Worm (Caenorhabditis elegans): ENCODE results near the gene T27E7.3.
A peak's percentile ranks its signal among the peaks of the same experiment; 100 is the strongest.
"Not testable (repeated sequence)": the region's sequence is repeated elsewhere in the genome, so short reads cannot be mapped to it uniquely, and the experiment has no call there.

T27E7.3 gene

DNA sequence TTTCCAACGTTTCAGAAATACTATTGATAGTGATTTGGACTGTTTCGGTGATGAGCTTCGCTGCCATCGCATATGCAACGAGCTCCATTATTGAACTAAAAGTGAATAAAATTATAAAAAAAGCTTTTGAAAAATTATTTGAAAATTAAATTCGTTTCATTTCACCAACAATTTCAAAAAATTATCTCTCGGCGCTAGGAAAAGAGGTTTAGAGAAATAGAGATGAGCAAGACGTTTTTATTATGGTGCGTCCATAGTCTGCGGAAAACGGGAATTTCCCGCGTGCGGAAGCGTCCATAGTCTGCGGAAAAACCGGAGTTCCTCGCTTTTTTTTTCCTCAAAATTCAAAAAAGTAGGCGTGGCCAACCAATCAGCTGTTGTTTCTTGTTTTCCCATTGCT lies 23.1 kb downstream of the T27E7.3 start, which contains the start of gene pals-30:
Gene pals-30 (minus strand): TSS at position 101 of the 400 bp plus-strand sequence.
- TF ChIP-seq Y56A3A.18 (GFP tag; IDR thresholded peaks at IDR 0.05); nhr-80 (tag; optimal IDR thresholded peaks at IDR 0.05); nfya-1 (tag; optimal IDR thresholded peaks at IDR 0.05; ENCODE audit: borderline replicate concordance, insufficient read depth): not testable (repeated sequence)

DNA sequence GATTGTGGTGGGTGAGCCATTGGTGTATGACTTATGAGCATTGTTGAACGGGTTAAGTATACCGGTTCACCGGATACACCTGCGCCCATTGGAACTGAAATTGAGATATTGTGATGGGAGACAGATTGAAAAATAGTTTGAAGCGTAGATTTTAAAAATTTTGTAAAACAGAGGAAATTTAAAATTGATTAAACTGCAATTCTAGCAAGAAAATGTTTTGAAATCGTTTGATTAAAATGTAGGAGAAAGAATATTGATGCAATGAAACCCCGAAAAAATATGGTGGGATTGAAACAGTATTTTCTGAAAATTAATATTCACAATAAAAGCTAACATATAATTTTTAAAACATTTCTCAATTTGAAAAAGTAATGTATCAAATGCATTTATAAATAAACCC lies 26.0 kb downstream of the T27E7.3 start, which contains the start of gene Y57G11B.6:
Gene Y57G11B.6 (minus strand): TSS at position 101 of the 400 bp plus-strand sequence.
- no peak for TF ChIP-seq ztf-28 (GFP tag; IDR thresholded peaks at IDR 0.05)
- no peak for TF ChIP-seq madf-10 (tag; optimal IDR thresholded peaks at IDR 0.05)
- TF ChIP-seq B0336.3 (GFP tag; IDR thresholded peaks at IDR 0.05) = no peak
- no peak for TF ChIP-seq ztf-3 (GFP tag; optimal IDR thresholded peaks at IDR 0.05)
- TF ChIP-seq hmg-20 (GFP tag; IDR thresholded peaks at IDR 0.05) = no peak
- TF ChIP-seq hlh-26 (GFP tag; conservative IDR thresholded peaks at IDR 0.05) = no peak
- no peak for TF ChIP-seq lsy-27 (tag; optimal IDR thresholded peaks at IDR 0.05; ENCODE audit: borderline replicate concordance, insufficient read depth)
- TF ChIP-seq lag-1 (GFP tag; IDR thresholded peaks at IDR 0.05) = no peak
- no peak for TF ChIP-seq lsl-1 (GFP tag; optimal IDR thresholded peaks at IDR 0.05)

DNA sequence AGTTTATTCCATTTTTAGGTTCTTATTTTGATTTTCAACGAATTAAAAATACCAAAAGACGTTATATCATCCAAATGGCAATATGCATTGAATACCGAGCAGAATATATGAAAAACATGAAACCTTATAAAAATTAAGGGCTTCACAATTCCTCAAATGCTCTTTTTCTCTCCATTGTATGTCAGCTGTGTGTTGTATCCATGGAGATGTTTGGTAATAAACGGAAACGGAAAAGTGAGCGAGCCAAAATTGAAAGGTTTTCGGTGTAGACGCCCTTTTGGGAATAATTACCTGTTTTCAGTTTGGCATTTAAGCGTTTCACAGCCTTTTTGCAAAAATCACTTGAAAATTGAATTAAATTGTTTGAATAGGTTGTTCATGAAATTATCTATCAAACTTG lies 28.8 kb downstream of the T27E7.3 start:
- TF ChIP-seq ztf-26 (tag; optimal IDR thresholded peaks at IDR 0.05) (no peak), hmg-20 (GFP tag; IDR thresholded peaks at IDR 0.05) (no peak), C06A6.2 (GFP tag; conservative IDR thresholded peaks at IDR 0.05) (no peak), ceh-40 (GFP tag; IDR thresholded peaks at IDR 0.05) (no peak), mcd-1 (GFP tag; IDR thresholded peaks at IDR 0.05) (no peak), Y56A3A.18 (GFP tag; IDR thresholded peaks at IDR 0.05) (no peak), madf-8 (GFP tag; conservative IDR thresholded peaks at IDR 0.05) (no peak)

DNA sequence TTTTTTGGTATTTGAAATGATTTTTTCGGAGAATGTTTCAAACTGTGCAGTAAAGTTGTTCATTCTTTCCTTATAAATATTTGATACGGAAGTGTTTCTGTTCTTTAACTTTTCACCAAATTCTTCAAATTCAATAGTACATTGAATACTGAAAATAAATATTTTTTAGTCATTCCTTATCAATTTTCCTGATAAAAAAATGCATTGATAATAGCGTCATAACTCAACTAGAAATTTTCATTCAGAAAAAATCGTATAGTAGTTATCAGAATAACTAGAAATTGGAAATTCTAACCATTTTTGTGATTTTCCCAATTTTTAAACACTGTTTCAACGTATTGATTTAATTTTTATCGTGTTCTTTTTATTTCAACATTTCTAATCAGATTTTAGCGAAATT lies 30.4 kb downstream of the T27E7.3 start:
- TF ChIP-seq F49E8.2 (tag; optimal IDR thresholded peaks at IDR 0.05; ENCODE audit: insufficient read depth) (no peak), B0336.3 (GFP tag; IDR thresholded peaks at IDR 0.05) (no peak), rec-8 (tag; optimal IDR thresholded peaks at IDR 0.05) (no peak), ceh-27 (GFP tag; optimal IDR thresholded peaks at IDR 0.05) (no peak), hsf-1 (GFP tag; IDR thresholded peaks at IDR 0.05) (no peak)

DNA sequence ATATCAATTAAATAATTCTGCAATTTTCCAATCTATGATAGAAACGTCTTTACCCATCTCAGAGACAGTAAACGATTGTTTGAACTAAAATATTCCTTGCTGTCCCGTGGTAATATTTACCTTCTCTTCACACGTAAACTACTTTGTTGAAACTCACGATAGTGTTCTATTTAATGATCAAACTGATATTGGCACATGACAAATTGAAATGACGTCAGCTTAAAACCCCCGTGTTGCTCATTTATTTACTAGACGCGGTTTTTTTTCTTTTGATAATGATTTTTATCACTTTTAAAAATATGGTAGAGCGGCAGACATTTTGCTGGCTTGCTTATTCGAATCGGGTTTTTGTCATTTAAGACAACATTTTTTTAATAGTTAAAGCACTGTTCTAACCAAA lies 32.9 kb downstream of the T27E7.3 start:
- TF ChIP-seq hlh-26 (GFP tag; conservative IDR thresholded peaks at IDR 0.05) = no peak
- peak; percentile 20 for TF ChIP-seq pha-4 (tag; optimal IDR thresholded peaks at IDR 0.05)
- no peak for TF ChIP-seq nfya-2 (GFP tag; IDR thresholded peaks at IDR 0.05)

DNA sequence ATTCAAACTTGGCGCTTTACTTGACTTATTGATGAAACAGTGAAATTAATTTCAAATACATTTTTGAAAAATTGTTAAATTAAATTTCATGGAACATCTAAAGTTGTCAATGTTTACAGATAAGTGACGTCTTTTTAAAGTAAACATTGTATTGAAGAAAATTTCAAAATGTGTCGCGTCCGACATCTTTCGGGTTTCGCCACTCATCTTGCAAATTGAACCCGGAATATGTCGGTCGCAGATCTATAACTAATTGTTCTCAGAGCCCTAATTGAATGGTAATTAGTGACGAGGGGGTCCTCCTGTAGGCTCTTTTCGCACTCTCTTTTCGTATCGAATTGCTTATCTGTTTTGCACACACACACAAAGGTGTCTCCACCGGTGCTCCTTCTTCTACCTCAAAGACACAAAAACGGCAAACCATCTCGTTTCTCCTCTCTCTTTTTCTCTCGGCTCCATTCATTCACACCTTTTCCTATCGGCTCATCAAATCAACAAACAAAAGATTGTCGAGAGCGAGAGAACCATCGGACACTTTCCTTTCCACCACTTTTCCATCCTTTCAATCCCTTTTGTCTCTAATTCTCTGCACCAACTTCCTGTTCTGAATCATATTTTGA lies 33.9 kb downstream of the T27E7.3 start:
- TF ChIP-seq madf-10 (tag; optimal IDR thresholded peaks at IDR 0.05) (no peak), aptf-3 (GFP tag; IDR thresholded peaks at IDR 0.05) (no peak), snpc-3.4 (tag; optimal IDR thresholded peaks at IDR 0.05) (no peak), Y53G8AR.9 (GFP tag; conservative IDR thresholded peaks at IDR 0.05) (no peak), attf-6 (GFP tag; IDR thresholded peaks at IDR 0.05) (peak; percentile 27; the same call in 1 of the 2 replicates), lag-1 (GFP tag; IDR thresholded peaks at IDR 0.05) (no peak), somi-1 (GFP tag; optimal IDR thresholded peaks at IDR 0.05) (no peak), F49E8.2 (tag; optimal IDR thresholded peaks at IDR 0.05; ENCODE audit: insufficient read depth) (no peak), nhr-80 (tag; optimal IDR thresholded peaks at IDR 0.05) (peak; percentile 44), cebp-1 (GFP tag; IDR thresholded peaks at IDR 0.05) (no peak), cebp-1 (tag; optimal IDR thresholded peaks at IDR 0.05) (no peak), ztf-22 (GFP tag; optimal IDR thresholded peaks at IDR 0.05) (no peak), B0019.2 (GFP tag; conservative IDR thresholded peaks at IDR 0.05) (no peak), bed-1 (GFP tag; IDR thresholded peaks at IDR 0.05) (no peak), egl-18 (GFP tag; IDR thresholded peaks at IDR 0.05) (no peak), F57C9.4 (tag; optimal IDR thresholded peaks at IDR 0.05) (no peak), ZK185.1 (tag; optimal IDR thresholded peaks at IDR 0.05; ENCODE audit: poor library complexity, severe bottlenecking) (no peak), snpc-4 (GFP tag; optimal IDR thresholded peaks at IDR 0.05) (peak; percentile 34), snpc-4 (tag; optimal IDR thresholded peaks at IDR 0.05) (peak; percentile 8 to 87 (median 44))

All from whole organism, young adult.